Fruit fly (Drosophila melanogaster) whole organism, wandering third instar larva: ENCODE measurements around the gene Patj.

ENCODE experiments used
- CG32264 ChIP-seq: fragments of 200-800 bp; sonication (Bioruptor generic); optimal IDR thresholded peaks from 2 replicates; lab custom pipeline; 2016; ENCODE audit warnings: missing biosample characterization, missing genetic modification characterization
- CG9705 ChIP-seq: fragments of 200-800 bp; sonication (Bioruptor generic); optimal IDR thresholded peaks from 2 replicates; lab custom pipeline; 2018; ENCODE audit warnings: missing biosample characterization, mild to moderate bottlenecking, missing genetic modification characterization
- CrebA ChIP-seq: fragments of 200-800 bp; sonication (Bioruptor generic); optimal IDR thresholded peaks from 2 replicates; lab custom pipeline; 2016; ENCODE audit warnings: missing biosample characterization, mild to moderate bottlenecking, missing genetic modification characterization, borderline replicate concordance
- Dfd ChIP-seq: fragments of >200 bp; optimal IDR thresholded peaks from 2 replicates; lab custom pipeline; 2017; ENCODE audit warnings: missing biosample characterization, missing genetic modification characterization
- Dif ChIP-seq: fragments of 200-275, 200-300 bp; sonication (Bioruptor generic); optimal IDR thresholded peaks from 2 replicates; lab custom pipeline; 2018; ENCODE audit warnings: missing biosample characterization, missing genetic modification characterization; ENCODE audit not compliant: partially characterized antibody
- GATAd ChIP-seq: sonication (Bioruptor generic); optimal IDR thresholded peaks from 2 replicates; lab custom pipeline; 2016; ENCODE audit warnings: missing biosample characterization, missing genetic modification characterization
- HLH106 ChIP-seq: fragments of 200-800 bp; optimal IDR thresholded peaks from 3 replicates; lab custom pipeline; 2019; ENCODE audit warnings: missing biosample characterization, mild to moderate bottlenecking, missing genetic modification characterization, moderate library complexity
- Hnf4 ChIP-seq: fragments of 200-800 bp; sonication (Bioruptor generic); optimal IDR thresholded peaks from 2 replicates; lab custom pipeline; 2016; ENCODE audit warnings: missing biosample characterization, mild to moderate bottlenecking, missing genetic modification characterization
- Hr78 ChIP-seq: fragments of >200 bp; optimal IDR thresholded peaks from 2 replicates; lab custom pipeline; 2017; ENCODE audit warnings: missing biosample characterization, missing genetic modification characterization
- Hr83 ChIP-seq: fragments of 200-300 bp; sonication (Bioruptor generic); optimal IDR thresholded peaks from 2 replicates; lab custom pipeline; 2016; ENCODE audit warnings: missing biosample characterization, mild to moderate bottlenecking, missing genetic modification characterization, moderate library complexity; ENCODE audit not compliant: poor library complexity, severe bottlenecking
- Jra ChIP-seq: sonication (Bioruptor generic); optimal IDR thresholded peaks from 2 replicates; lab custom pipeline; 2016; ENCODE audit warnings: missing biosample characterization, missing genetic modification characterization
- Mio ChIP-seq: sonication (Bioruptor generic); optimal IDR thresholded peaks from 2 replicates; lab custom pipeline; 2016; ENCODE audit warnings: missing biosample characterization, missing genetic modification characterization
- Myc ChIP-seq: fragments of >200 bp; optimal IDR thresholded peaks from 2 replicates; lab custom pipeline; 2017
- N ChIP-seq: fragments of >200 bp; optimal IDR thresholded peaks from 2 replicates; lab custom pipeline; 2018; ENCODE audit warnings: missing biosample characterization, missing external identifiers, missing genetic modification characterization
- OdsH ChIP-seq: fragments of 200-800 bp; sonication (Bioruptor generic); optimal IDR thresholded peaks from 2 replicates; lab custom pipeline; 2016; ENCODE audit warnings: missing biosample characterization, mild to moderate bottlenecking, missing genetic modification characterization
- Rel ChIP-seq, 2 experiments: fragments of 200-800 bp; sonication (Bioruptor generic) in 1 of 2; optimal IDR thresholded peaks; 2 replicates in 1 of 2; 3 replicates in 1 of 2; lab custom pipeline; 2016 to 2019; ENCODE audit warnings: mild to moderate bottlenecking in 2 of 2, missing biosample characterization in 2 of 2, missing genetic modification characterization in 2 of 2, moderate library complexity in 1 of 2
- Sp1 ChIP-seq: fragments of 200-800 bp; sonication (Bioruptor generic); optimal IDR thresholded peaks from 3 replicates; lab custom pipeline; 2019; ENCODE audit warnings: missing biosample characterization, mild to moderate bottlenecking, missing genetic modification characterization, moderate library complexity
- Vsx2 ChIP-seq: fragments of 200-300, 225-300 bp; sonication (Bioruptor generic); optimal IDR thresholded peaks from 2 replicates; lab custom pipeline; 2018; ENCODE audit warnings: missing biosample characterization, missing genetic modification characterization; ENCODE audit not compliant: partially characterized antibody
- br ChIP-seq: fragments of 200-800 bp; sonication (Bioruptor generic); optimal IDR thresholded peaks from 2 replicates; lab custom pipeline; 2016; ENCODE audit warnings: missing biosample characterization, missing genetic modification characterization
- brk ChIP-seq: fragments of 200-800 bp; sonication (Bioruptor generic); optimal IDR thresholded peaks from 2 replicates; lab custom pipeline; 2016; ENCODE audit warnings: missing biosample characterization, mild to moderate bottlenecking, missing genetic modification characterization
- dl ChIP-seq, 2 experiments: fragments of 175-275, 200-275 bp in 1 of 2; fragments of 200-275 bp in 1 of 2; sonication (Bioruptor generic); optimal IDR thresholded peaks; lab custom pipeline; 2018; ENCODE audit warnings: mild to moderate bottlenecking in 2 of 2, missing biosample characterization in 2 of 2, missing genetic modification characterization in 2 of 2, moderate library complexity in 2 of 2; ENCODE audit not compliant: partially characterized antibody in 2 of 2, insufficient read depth in 1 of 2
- dmrt93B ChIP-seq: fragments of 200-800 bp; sonication (Bioruptor generic); optimal IDR thresholded peaks from 2 replicates; lab custom pipeline; 2018; ENCODE audit warnings: missing biosample characterization, mild to moderate bottlenecking, missing genetic modification characterization
- dsf ChIP-seq: sonication (Bioruptor generic); optimal IDR thresholded peaks from 2 replicates; lab custom pipeline; 2016; ENCODE audit warnings: missing biosample characterization, missing genetic modification characterization, borderline replicate concordance
- ey ChIP-seq: fragments of 200-800 bp; sonication (Bioruptor generic); optimal IDR thresholded peaks from 2 replicates; lab custom pipeline; 2016; ENCODE audit warnings: missing biosample characterization, missing genetic modification characterization
- foxo ChIP-seq, 2 experiments: fragments of 200-800 bp; sonication (Bioruptor generic); optimal IDR thresholded peaks; 2 replicates in 1 of 2; 3 replicates in 1 of 2; lab custom pipeline; 2016 to 2017; ENCODE audit warnings: missing biosample characterization in 2 of 2, missing genetic modification characterization in 2 of 2
- fru ChIP-seq: fragments of 200-800 bp; sonication (Bioruptor generic); optimal IDR thresholded peaks from 3 replicates; lab custom pipeline; 2016; ENCODE audit warnings: missing biosample characterization, mild to moderate bottlenecking, missing genetic modification characterization
- h ChIP-seq: fragments of 200-800 bp; sonication (Bioruptor generic); optimal IDR thresholded peaks from 3 replicates; lab custom pipeline; 2016; ENCODE audit warnings: missing biosample characterization, mild to moderate bottlenecking, missing genetic modification characterization
- jim ChIP-seq: fragments of 175-275, 200-325 bp; sonication (Bioruptor generic); optimal IDR thresholded peaks from 2 replicates; lab custom pipeline; 2016; ENCODE audit warnings: missing biosample characterization, mild to moderate bottlenecking, missing genetic modification characterization
- lola ChIP-seq: fragments of >200 bp; optimal IDR thresholded peaks from 2 replicates; lab custom pipeline; 2017; ENCODE audit warnings: missing biosample characterization, missing genetic modification characterization
- pan ChIP-seq: fragments of >200 bp; optimal IDR thresholded peaks from 2 replicates; lab custom pipeline; 2017
- psq ChIP-seq: fragments of 200-800 bp; sonication (Bioruptor generic); optimal IDR thresholded peaks from 3 replicates; lab custom pipeline; 2017; ENCODE audit warnings: missing biosample characterization, mild to moderate bottlenecking, missing genetic modification characterization, moderate library complexity
- rgr ChIP-seq: fragments of 200-800 bp; sonication (Bioruptor generic); optimal IDR thresholded peaks from 3 replicates; lab custom pipeline; 2016; ENCODE audit warnings: missing biosample characterization, mild to moderate bottlenecking, missing genetic modification characterization
- sage ChIP-seq: fragments of 200-800 bp; sonication (Bioruptor generic); optimal IDR thresholded peaks from 2 replicates; lab custom pipeline; 2016; ENCODE audit warnings: missing biosample characterization, mild to moderate bottlenecking, missing genetic modification characterization
- sv ChIP-seq: fragments of 200-800 bp; sonication (Bioruptor generic); optimal IDR thresholded peaks from 3 replicates; lab custom pipeline; 2016; ENCODE audit warnings: missing biosample characterization, missing genetic modification characterization
- tai ChIP-seq: sonication (Bioruptor generic); optimal IDR thresholded peaks from 2 replicates; lab custom pipeline; 2016; ENCODE audit warnings: missing biosample characterization, missing genetic modification characterization
- usp ChIP-seq: fragments of >200 bp; optimal IDR thresholded peaks from 2 replicates; lab custom pipeline; 2017; ENCODE audit warnings: missing biosample characterization, missing genetic modification characterization
- woc ChIP-seq: sonication (Bioruptor generic); optimal IDR thresholded peaks from 2 replicates; lab custom pipeline; 2016; ENCODE audit warnings: missing biosample characterization, mild to moderate bottlenecking, missing genetic modification characterization

The Patj gene

DNA sequence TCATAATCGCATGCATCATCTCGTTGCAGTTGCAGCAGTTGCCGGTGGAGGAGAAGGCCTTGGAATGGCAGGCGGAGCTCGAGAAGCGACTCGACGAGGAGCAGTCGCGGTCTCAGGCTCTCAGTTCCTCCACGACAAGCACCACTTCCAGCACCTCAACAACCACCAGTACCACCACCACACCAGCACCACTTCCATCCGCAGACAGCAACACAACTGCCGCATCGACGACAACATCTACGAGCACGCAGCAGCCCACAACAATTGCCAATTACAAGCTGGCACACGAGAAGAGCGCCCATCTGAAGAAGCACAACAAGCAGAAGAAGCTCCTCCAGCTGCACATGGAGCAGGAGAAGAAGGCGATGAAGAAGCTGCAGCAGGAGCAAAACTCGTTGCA, 23.8 kb downstream of the Patj start:
- TF ChIP-seq CG32264 (GFP tag; lab: Kevin White, UChicago): no peak
- no peak for TF ChIP-seq N (GFP tag; lab: Kevin White, UChicago)
- no peak for TF ChIP-seq Myc (lab: Kevin White, UChicago)
- TF ChIP-seq tai (GFP tag; lab: Kevin White, UChicago): no peak
- TF ChIP-seq Dif (GFP tag; lab: Kevin White, UChicago): no peak
- TF ChIP-seq Vsx2 (GFP tag; lab: Kevin White, UChicago): no peak
- no peak for TF ChIP-seq Hnf4 (GFP tag; lab: Kevin White, UChicago)
- no peak for TF ChIP-seq psq (GFP tag; lab: Kevin White, UChicago)
- TF ChIP-seq sv (GFP tag; lab: Kevin White, UChicago): no peak
- no peak for TF ChIP-seq dl (GFP tag; optimal IDR thresholded peaks at IDR 0.05; lab: Kevin White, UChicago; ENCODE audit: insufficient read depth in 1 of 2, partially characterized antibody in 2 of 2)
- TF ChIP-seq Mio (GFP tag; lab: Kevin White, UChicago): no peak
- TF ChIP-seq jim (GFP tag; lab: Kevin White, UChicago): no peak
- TF ChIP-seq woc (GFP tag; lab: Kevin White, UChicago): no peak
- TF ChIP-seq OdsH (GFP tag; lab: Kevin White, UChicago): no peak
- no peak for TF ChIP-seq HLH106 (tag; lab: Kevin White, UChicago)
- no peak for TF ChIP-seq fru (GFP tag; lab: Kevin White, UChicago)
- TF ChIP-seq ey (GFP tag; lab: Kevin White, UChicago): no peak
- no peak for TF ChIP-seq Rel (GFP tag; optimal IDR thresholded peaks at IDR 0.05; lab: Kevin White, UChicago)
- no peak for TF ChIP-seq Rel (tag; optimal IDR thresholded peaks at IDR 0.05; lab: Kevin White, UChicago)
- no peak for TF ChIP-seq usp (GFP tag; lab: Kevin White, UChicago)

dm6 chr3L:1827809-1828371, 29.3 kb downstream of the Patj start:
- TF ChIP-seq pan (lab: Kevin White, UChicago) (no peak), Rel (GFP tag; optimal IDR thresholded peaks at IDR 0.05; lab: Kevin White, UChicago) (peak; percentile 6), Rel (tag; optimal IDR thresholded peaks at IDR 0.05; lab: Kevin White, UChicago) (no peak)
- TF ChIP-seq, all 38 proteins: peak for 1

- TF ChIP-seq dsf (GFP tag; lab: Kevin White, UChicago) (no peak), Vsx2 (GFP tag; lab: Kevin White, UChicago) (no peak), sv (GFP tag; lab: Kevin White, UChicago) (no peak), Myc (lab: Kevin White, UChicago) (no peak), CG32264 (GFP tag; lab: Kevin White, UChicago) (no peak), GATAd (GFP tag; lab: Kevin White, UChicago) (no peak), Sp1 (peak; percentile 51), Hr78 (GFP tag; lab: Kevin White, UChicago) (no peak), ey (GFP tag; lab: Kevin White, UChicago) (peak; percentile 55), brk (GFP tag; lab: Kevin White, UChicago) (no peak), CrebA (GFP tag; lab: Kevin White, UChicago) (no peak), rgr (GFP tag; lab: Kevin White, UChicago) (peak; percentile 53), Jra (no peak), Dif (GFP tag; lab: Kevin White, UChicago) (no peak), Hr83 (GFP tag; lab: Kevin White, UChicago) (no peak), h (GFP tag; lab: Kevin White, UChicago) (peak; percentile 59), dmrt93B (GFP tag; lab: Kevin White, UChicago) (no peak), Mio (GFP tag; lab: Kevin White, UChicago) (no peak), br (GFP tag; lab: Kevin White, UChicago) (peak; percentile 41), foxo (GFP tag; optimal IDR thresholded peaks at IDR 0.05; lab: Kevin White, UChicago) (peak in 1 of 2 experiments; percentile 69), N (GFP tag; lab: Kevin White, UChicago) (no peak), pan (lab: Kevin White, UChicago) (no peak), Dfd (no peak), dl (GFP tag; optimal IDR thresholded peaks at IDR 0.05; lab: Kevin White, UChicago; ENCODE audit: insufficient read depth in 1 of 2, partially characterized antibody in 2 of 2) (no peak), OdsH (GFP tag; lab: Kevin White, UChicago) (peak; percentile 57), CG9705 (GFP tag; lab: Kevin White, UChicago) (no peak), tai (GFP tag; lab: Kevin White, UChicago) (no peak), HLH106 (tag; lab: Kevin White, UChicago) (peak; percentile 62), Hnf4 (GFP tag; lab: Kevin White, UChicago) (peak; percentile 40), sage (no peak), fru (GFP tag; lab: Kevin White, UChicago) (peak; percentile 69), usp (GFP tag; lab: Kevin White, UChicago) (no peak), jim (GFP tag; lab: Kevin White, UChicago) (no peak), Rel (GFP tag; optimal IDR thresholded peaks at IDR 0.05; lab: Kevin White, UChicago) (no peak), Rel (tag; optimal IDR thresholded peaks at IDR 0.05; lab: Kevin White, UChicago) (no peak), lola (GFP tag; lab: Kevin White, UChicago) (no peak), psq (GFP tag; lab: Kevin White, UChicago) (no peak), woc (GFP tag; lab: Kevin White, UChicago) (peak; percentile 23)
- TF ChIP-seq, all 38 proteins: peak for 11
These were observed 30.9 kb downstream of the Patj start for dm6 chr3L:1829539-1829938.
